Worm (Caenorhabditis elegans) whole organism, late embryonic: ENCODE results near the gene T28A11.3.

Experiments used
- C08G9.2 ChIP-seq: sonication (generic microtip); optimal IDR thresholded peaks from 2 replicates; lab custom pipeline; 2016; ENCODE audit warnings: mild to moderate bottlenecking, missing genetic modification characterization, moderate library complexity, missing compliant biosample characterization
- C38D4.7 ChIP-seq: fragments of 200-800 bp; sonication (Bioruptor generic); optimal IDR thresholded peaks from 2 replicates; lab custom pipeline; 2018; ENCODE audit warnings: mild to moderate bottlenecking, missing genetic modification characterization, moderate library complexity, missing compliant biosample characterization
- ahr-1 ChIP-seq: sonication (generic microtip); optimal IDR thresholded peaks from 2 replicates; lab custom pipeline; 2016; ENCODE audit warnings: missing genetic modification characterization, missing compliant biosample characterization
- ceh-19 ChIP-seq: fragments of 200-800 bp; sonication (Bioruptor generic); optimal IDR thresholded peaks from 2 replicates; lab custom pipeline; 2018; ENCODE audit warnings: mild to moderate bottlenecking, missing genetic modification characterization, missing compliant biosample characterization
- ceh-2 ChIP-seq: sonication (generic microtip); optimal IDR thresholded peaks from 2 replicates; lab custom pipeline; 2016; ENCODE audit warnings: missing genotype, missing genetic modification characterization, missing compliant biosample characterization
- ceh-24 ChIP-seq: sonication (generic microtip); optimal IDR thresholded peaks from 2 replicates; lab custom pipeline; 2016; ENCODE audit warnings: mild to moderate bottlenecking, missing genetic modification characterization, missing compliant biosample characterization
- ceh-31 ChIP-seq: sonication (generic microtip); optimal IDR thresholded peaks from 2 replicates; lab custom pipeline; 2016; ENCODE audit warnings: missing genetic modification characterization, missing compliant biosample characterization
- ceh-34 ChIP-seq: sonication (generic microtip); optimal IDR thresholded peaks from 2 replicates; lab custom pipeline; 2016; ENCODE audit warnings: mild to moderate bottlenecking, missing genetic modification characterization, missing compliant biosample characterization
- ceh-48 ChIP-seq: sonication (generic microtip); optimal IDR thresholded peaks from 2 replicates; lab custom pipeline; 2016; ENCODE audit warnings: missing genetic modification characterization, inconsistent platforms, missing compliant biosample characterization
- ceh-9 ChIP-seq: sonication (generic microtip); optimal IDR thresholded peaks from 2 replicates; lab custom pipeline; 2016; ENCODE audit warnings: mild to moderate bottlenecking, missing genetic modification characterization, inconsistent platforms, missing compliant biosample characterization
- che-1 ChIP-seq: sonication (generic microtip); optimal IDR thresholded peaks from 2 replicates; lab custom pipeline; 2016; ENCODE audit warnings: mild to moderate bottlenecking, missing genetic modification characterization, missing compliant biosample characterization
- dmd-4 ChIP-seq: sonication (generic microtip); optimal IDR thresholded peaks from 2 replicates; lab custom pipeline; 2016; ENCODE audit warnings: borderline replicate concordance, missing genetic modification characterization, missing compliant biosample characterization
- dve-1 ChIP-seq: sonication (generic microtip); optimal IDR thresholded peaks from 2 replicates; lab custom pipeline; 2017; ENCODE audit warnings: antibody characterized with exemption, mild to moderate bottlenecking, missing genetic modification characterization, missing compliant biosample characterization
- elt-4 ChIP-seq: sonication (generic microtip); optimal IDR thresholded peaks from 2 replicates; lab custom pipeline; 2016; ENCODE audit warnings: missing genetic modification characterization, missing compliant biosample characterization
- eyg-1 ChIP-seq: sonication (generic microtip); optimal IDR thresholded peaks from 2 replicates; lab custom pipeline; 2016; ENCODE audit warnings: missing genotype, missing genetic modification characterization, missing compliant biosample characterization
- fax-1 ChIP-seq: sonication (generic microtip); optimal IDR thresholded peaks from 2 replicates; lab custom pipeline; 2016; ENCODE audit warnings: missing genotype, missing genetic modification characterization, missing compliant biosample characterization
- fkh-6 ChIP-seq: sonication (generic microtip); optimal IDR thresholded peaks from 2 replicates; lab custom pipeline; 2016; ENCODE audit warnings: missing genetic modification characterization, missing compliant biosample characterization
- gmeb-2 ChIP-seq: sonication (generic microtip); optimal IDR thresholded peaks from 2 replicates; lab custom pipeline; 2016; ENCODE audit warnings: missing genetic modification characterization, inconsistent platforms, missing compliant biosample characterization
- hlh-13 ChIP-seq: fragments of 200-800 bp; sonication (Bioruptor generic); optimal IDR thresholded peaks from 2 replicates; lab custom pipeline; 2018; ENCODE audit warnings: mild to moderate bottlenecking, missing genetic modification characterization, missing compliant biosample characterization
- hlh-15 ChIP-seq: sonication (generic microtip); optimal IDR thresholded peaks from 2 replicates; lab custom pipeline; 2016; ENCODE audit warnings: missing genetic modification characterization, missing compliant biosample characterization
- hlh-30 ChIP-seq: sonication (generic microtip); optimal IDR thresholded peaks from 2 replicates; lab custom pipeline; 2017; ENCODE audit warnings: antibody characterized with exemption, missing genetic modification characterization, missing compliant biosample characterization; ENCODE audit not compliant: insufficient read depth
- hlh-6 ChIP-seq: sonication (generic microtip); optimal IDR thresholded peaks from 2 replicates; lab custom pipeline; 2016; ENCODE audit warnings: missing genotype, missing genetic modification characterization, missing compliant biosample characterization
- hlh-8 ChIP-seq: sonication (generic microtip); optimal IDR thresholded peaks from 2 replicates; lab custom pipeline; 2016; ENCODE audit warnings: missing genotype, missing genetic modification characterization, missing compliant biosample characterization
- lim-6 ChIP-seq: sonication (generic microtip); optimal IDR thresholded peaks from 2 replicates; lab custom pipeline; 2016; ENCODE audit warnings: missing genetic modification characterization, missing compliant biosample characterization
- madf-2 ChIP-seq: sonication (generic microtip); optimal IDR thresholded peaks from 2 replicates; lab custom pipeline; 2017; ENCODE audit warnings: missing genetic modification characterization, missing compliant biosample characterization
- mec-3 ChIP-seq: sonication (generic microtip); optimal IDR thresholded peaks from 2 replicates; lab custom pipeline; 2016; ENCODE audit warnings: borderline replicate concordance, missing genetic modification characterization, missing compliant biosample characterization
- nhr-11 ChIP-seq: fragments of 150-350 bp; optimal IDR thresholded peaks from 2 replicates; lab custom pipeline; 2014; ENCODE audit warnings: missing biosample characterization, missing genetic modification characterization
- npax-4 ChIP-seq: sonication (generic microtip); optimal IDR thresholded peaks from 2 replicates; lab custom pipeline; 2016; ENCODE audit warnings: missing genetic modification characterization, missing compliant biosample characterization
- pha-2 ChIP-seq: sonication (generic microtip); optimal IDR thresholded peaks from 2 replicates; lab custom pipeline; 2017; ENCODE audit warnings: mild to moderate bottlenecking, missing genetic modification characterization, missing compliant biosample characterization
- pha-4 ChIP-seq: fragments of 150-350 bp; optimal IDR thresholded peaks from 2 replicates; lab custom pipeline; 2018; ENCODE audit warnings: missing biosample characterization, missing genetic modification reagents, missing genetic modification characterization
- pros-1 ChIP-seq: fragments of 150-350 bp; optimal IDR thresholded peaks from 2 replicates; lab custom pipeline; 2014; ENCODE audit warnings: missing biosample characterization, missing genetic modification reagents, missing genetic modification characterization
- sdc-2 ChIP-seq: sonication (generic microtip); optimal IDR thresholded peaks from 2 replicates; lab custom pipeline; 2016; ENCODE audit warnings: missing genotype, missing genetic modification characterization, missing compliant biosample characterization
- sox-4 ChIP-seq: sonication (generic microtip); optimal IDR thresholded peaks from 2 replicates; lab custom pipeline; 2017; ENCODE audit warnings: mild to moderate bottlenecking, missing genetic modification characterization, inconsistent platforms, missing compliant biosample characterization
- syd-9 ChIP-seq: sonication (generic microtip); optimal IDR thresholded peaks from 2 replicates; lab custom pipeline; 2016; ENCODE audit warnings: mild to moderate bottlenecking, missing genetic modification characterization, moderate library complexity, missing compliant biosample characterization
- tbx-7 ChIP-seq: sonication (generic microtip); optimal IDR thresholded peaks from 2 replicates; lab custom pipeline; 2016; ENCODE audit warnings: missing genotype, missing genetic modification characterization, missing compliant biosample characterization
- unc-42 ChIP-seq: sonication (generic microtip); optimal IDR thresholded peaks from 2 replicates; lab custom pipeline; 2016; ENCODE audit warnings: missing genotype, missing genetic modification characterization, missing compliant biosample characterization
- unc-55 ChIP-seq: sonication (generic microtip); optimal IDR thresholded peaks from 2 replicates; lab custom pipeline; 2017; ENCODE audit warnings: missing biosample characterization, missing genetic modification reagents, missing genetic modification characterization
- unc-86 ChIP-seq: sonication (generic microtip); optimal IDR thresholded peaks from 2 replicates; lab custom pipeline; 2016; ENCODE audit warnings: missing genetic modification characterization, missing compliant biosample characterization
- zip-5 ChIP-seq: sonication (generic microtip); optimal IDR thresholded peaks from 2 replicates; lab custom pipeline; 2016; ENCODE audit warnings: missing genetic modification characterization, missing compliant biosample characterization
- ztf-16 ChIP-seq: sonication (generic microtip); optimal IDR thresholded peaks from 2 replicates; lab custom pipeline; 2017; ENCODE audit warnings: missing genetic modification characterization, missing compliant biosample characterization

T28A11.3 gene

DNA sequence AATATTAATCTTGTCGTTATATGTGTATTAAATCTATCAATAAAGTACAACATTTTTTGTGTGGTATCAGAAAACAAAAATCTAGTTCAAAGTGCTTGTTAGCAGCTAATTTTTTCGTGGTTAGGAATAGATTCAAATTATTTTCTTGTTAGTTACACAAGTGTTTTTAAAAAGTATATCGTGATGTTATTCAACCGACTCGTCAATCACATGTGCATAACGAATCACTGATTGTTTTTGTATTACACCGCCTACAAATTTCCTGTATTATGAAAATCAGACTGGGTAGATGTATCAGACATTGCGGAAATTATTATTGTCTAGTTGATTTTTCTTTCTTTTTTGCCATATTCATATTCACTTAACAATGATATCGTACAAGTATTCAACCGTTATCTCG, 7.8 kb downstream of the T28A11.3 start, which contains the start of gene str-64:
Gene str-64 (plus strand): TSS at position 301 of the 400 bp plus-strand sequence.
- TF ChIP-seq eyg-1 (no peak), ceh-9 (tag; lab: Kevin White, UChicago) (no peak), ceh-34 (tag; lab: Kevin White, UChicago) (no peak), tbx-7 (tag; lab: Kevin White, UChicago) (no peak), sox-4 (tag; lab: Kevin White, UChicago) (no peak), fkh-6 (tag; lab: Kevin White, UChicago) (no peak), hlh-13 (GFP tag; lab: Kevin White, UChicago) (no peak), dmd-4 (tag; lab: Kevin White, UChicago) (no peak), hlh-30 (tag; lab: Kevin White, UChicago) (no peak), ceh-31 (tag; lab: Kevin White, UChicago) (no peak), pha-2 (tag; lab: Kevin White, UChicago) (no peak), C08G9.2 (tag; lab: Kevin White, UChicago) (no peak), hlh-15 (no peak), ceh-19 (GFP tag; lab: Kevin White, UChicago) (no peak), ceh-24 (tag; lab: Kevin White, UChicago) (no peak), hlh-6 (tag; lab: Kevin White, UChicago) (no peak), npax-4 (tag; lab: Kevin White, UChicago) (no peak), fax-1 (tag; lab: Kevin White, UChicago) (no peak), madf-2 (tag; lab: Kevin White, UChicago) (no peak)

DNA sequence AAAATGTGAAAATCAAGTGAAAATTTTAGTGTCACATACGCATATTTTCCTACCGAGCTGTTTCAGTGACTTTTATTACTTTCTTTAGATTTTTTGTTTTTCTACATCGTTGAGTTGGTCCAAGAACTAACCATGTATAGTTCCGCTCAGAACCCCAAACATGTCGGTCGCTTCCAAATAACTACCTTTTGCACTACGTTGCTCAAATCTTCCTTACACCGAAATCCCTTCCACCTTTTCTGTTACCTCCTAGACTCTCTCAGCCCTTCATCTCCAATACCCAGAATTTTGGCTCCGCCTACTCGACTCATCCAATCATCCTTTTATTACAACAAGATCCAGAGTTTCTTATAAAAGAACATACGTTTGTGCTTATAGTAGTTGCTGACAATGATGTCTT, 9.5 kb downstream of the T28A11.3 start, which contains the start of gene F35F10.5:
Gene F35F10.5 (plus strand): TSS at position 301 of the 400 bp plus-strand sequence.
- TF ChIP-seq ahr-1 (tag; lab: Kevin White, UChicago) (no peak), ceh-2 (tag; lab: Kevin White, UChicago) (no peak), che-1 (tag; lab: Kevin White, UChicago) (no peak), gmeb-2 (no peak), syd-9 (tag; lab: Kevin White, UChicago) (no peak), madf-2 (tag; lab: Kevin White, UChicago) (no peak), unc-55 (GFP tag; lab: Kevin White, UChicago) (no peak), sdc-2 (tag; lab: Kevin White, UChicago) (no peak), dve-1 (tag; lab: Kevin White, UChicago) (no peak), fax-1 (tag; lab: Kevin White, UChicago) (no peak), ceh-48 (tag; lab: Kevin White, UChicago) (no peak), pha-4 (tag; lab: Kevin White, UChicago) (no peak), nhr-11 (tag; lab: Kevin White, UChicago) (no peak), C38D4.7 (no peak), fkh-6 (tag; lab: Kevin White, UChicago) (no peak), unc-86 (tag; lab: Kevin White, UChicago) (no peak), ztf-16 (tag; lab: Kevin White, UChicago) (no peak), elt-4 (no peak)

DNA sequence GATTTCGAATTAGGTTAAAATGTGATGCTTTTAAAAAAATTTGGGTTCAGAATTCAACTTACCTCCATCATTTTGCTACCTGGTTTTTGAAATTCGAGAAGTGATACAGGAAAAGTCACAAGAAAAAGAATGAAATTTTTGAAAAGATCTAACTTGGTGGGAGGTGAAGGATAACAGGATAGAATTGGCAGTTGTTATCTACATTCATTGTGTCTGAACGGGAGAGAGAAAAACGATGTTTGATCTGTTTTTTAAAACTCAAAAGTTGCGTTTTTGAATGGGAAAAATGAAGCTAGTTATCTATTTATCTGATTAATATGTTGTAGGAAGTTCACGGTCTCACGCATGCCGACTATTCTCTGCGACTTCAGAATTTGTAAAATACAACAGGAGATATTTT, 12.2 kb downstream of the T28A11.3 start, which contains the start of gene F35F10.7:
Gene F35F10.7 (minus strand): TSS at position 101 of the 400 bp plus-strand sequence.
- TF ChIP-seq lim-6 (tag; lab: Kevin White, UChicago): no peak
- no peak for TF ChIP-seq zip-5 (tag; lab: Kevin White, UChicago)
- TF ChIP-seq unc-42 (tag; lab: Kevin White, UChicago): no peak
- TF ChIP-seq hlh-8 (tag; lab: Kevin White, UChicago): no peak
- no peak for TF ChIP-seq hlh-15
- no peak for TF ChIP-seq C08G9.2 (tag; lab: Kevin White, UChicago)
- no peak for TF ChIP-seq syd-9 (tag; lab: Kevin White, UChicago)
- no peak for TF ChIP-seq hlh-30 (tag; lab: Kevin White, UChicago)
- no peak for TF ChIP-seq mec-3
- no peak for TF ChIP-seq fkh-6 (tag; lab: Kevin White, UChicago)
- no peak for TF ChIP-seq pros-1
- no peak for TF ChIP-seq npax-4 (tag; lab: Kevin White, UChicago)
- no peak for TF ChIP-seq gmeb-2
- no peak for TF ChIP-seq ceh-19 (GFP tag; lab: Kevin White, UChicago)
- TF ChIP-seq ahr-1 (tag; lab: Kevin White, UChicago): no peak
